Worm (Caenorhabditis elegans) whole organism, young adult: ENCODE data around the gene stg-2.

ENCODE experiments used
- B0019.2 ChIP-seq: fragments of 200-800 bp; sonication (Bioruptor generic); conservative IDR thresholded peaks from 2 replicates; pipeline ENCODE4 v1.3.6; 2022; ENCODE audit warnings: missing genetic modification reagents, missing genetic modification characterization, missing compliant biosample characterization
- B0035.1 ChIP-seq: sonication (generic microtip); optimal IDR thresholded peaks from 2 replicates; lab custom pipeline; 2016; ENCODE audit warnings: missing genetic modification characterization, mild to moderate bottlenecking, missing compliant biosample characterization, missing genotype, missing genetic modification reagents
- F52B5.7 ChIP-seq: sonication (generic microtip); optimal IDR thresholded peaks from 2 replicates; lab custom pipeline; 2016; ENCODE audit warnings: mild to moderate bottlenecking, missing genetic modification characterization, missing compliant biosample characterization
- K12H6.12 ChIP-seq: fragments of 200-800 bp; sonication (Bioruptor generic); optimal IDR thresholded peaks from 2 replicates; lab custom pipeline; 2018; ENCODE audit warnings: mild to moderate bottlenecking, missing genetic modification characterization, missing compliant biosample characterization
- Y67H2A.10 ChIP-seq: fragments of 200-800 bp; sonication (Bioruptor generic); conservative IDR thresholded peaks from 2 replicates; pipeline ENCODE4 v1.3.6; 2022; ENCODE audit warnings: missing genetic modification reagents, missing genetic modification characterization, missing compliant biosample characterization
- akir-1 ChIP-seq: fragments of 200-800 bp; sonication (Bioruptor generic); optimal IDR thresholded peaks from 2 replicates; lab custom pipeline; 2018; ENCODE audit warnings: mild to moderate bottlenecking, missing genetic modification characterization, moderate library complexity, missing compliant biosample characterization
- ama-1 ChIP-seq, 3 experiments: fragments of 150-350 bp in 1 of 3; sonication (generic microtip) in 2 of 3; optimal IDR thresholded peaks; 2 replicates each; lab custom pipeline; 2014 to 2018; ENCODE audit warnings: missing biosample characterization in 2 of 3, missing genetic modification characterization in 2 of 3, missing genetic modification reagents in 2 of 3
- aptf-2 ChIP-seq: fragments of 200-800 bp; sonication (Bioruptor generic); conservative IDR thresholded peaks from 2 replicates; pipeline ENCODE4 v1.3.6; 2022; ENCODE audit warnings: missing genetic modification reagents, missing genetic modification characterization, missing compliant biosample characterization
- aptf-3 ChIP-seq: fragments of 200-800 bp; sonication (Bioruptor generic); IDR thresholded peaks from 2 replicates; pipeline ENCODE4 v1.3.6; 2022; ENCODE audit warnings: missing genetic modification characterization, missing compliant biosample characterization
- attf-5 ChIP-seq: fragments of 200-800 bp; sonication (Bioruptor generic); optimal IDR thresholded peaks from 2 replicates; lab custom pipeline; 2018; ENCODE audit warnings: mild to moderate bottlenecking, missing genetic modification characterization, missing compliant biosample characterization
- bed-2 ChIP-seq: fragments of 200-800 bp; sonication (Bioruptor generic); IDR thresholded peaks from 2 replicates; pipeline ENCODE4 v1.3.6; 2022; ENCODE audit warnings: missing genetic modification reagents, missing genetic modification characterization, missing compliant biosample characterization
- ceh-100 ChIP-seq: fragments of 200-800 bp; sonication (Bioruptor generic); IDR thresholded peaks from 2 replicates; pipeline ENCODE4 v1.3.6; 2022; ENCODE audit warnings: missing genetic modification reagents, missing genetic modification characterization, missing compliant biosample characterization
- ceh-40 ChIP-seq: fragments of 200-800 bp; sonication (Bioruptor generic); IDR thresholded peaks from 2 replicates; pipeline ENCODE4 v1.3.6; 2022; ENCODE audit warnings: missing genetic modification characterization, missing compliant biosample characterization
- chd-7 ChIP-seq: sonication (generic microtip); optimal IDR thresholded peaks from 2 replicates; lab custom pipeline; 2016; ENCODE audit warnings: mild to moderate bottlenecking, missing genetic modification characterization, moderate library complexity, missing compliant biosample characterization
- die-1 ChIP-seq: sonication (generic microtip); optimal IDR thresholded peaks from 2 replicates; lab custom pipeline; 2016; ENCODE audit warnings: missing genotype, mild to moderate bottlenecking, missing genetic modification characterization, missing compliant biosample characterization
- dpff-1 ChIP-seq: sonication (generic microtip); optimal IDR thresholded peaks from 2 replicates; lab custom pipeline; 2017; ENCODE audit warnings: mild to moderate bottlenecking, missing genetic modification characterization, missing compliant biosample characterization
- dpl-1 ChIP-seq: fragments of 150-350 bp; optimal IDR thresholded peaks from 2 replicates; lab custom pipeline; 2014; ENCODE audit warnings: missing biosample characterization, missing genetic modification reagents, missing genetic modification characterization
- egl-44 ChIP-seq: fragments of 200-800 bp; sonication (Bioruptor generic); IDR thresholded peaks from 2 replicates; pipeline ENCODE4 v1.3.6; 2022; ENCODE audit warnings: missing genetic modification reagents, missing genetic modification characterization, missing compliant biosample characterization
- egrh-3 ChIP-seq: fragments of 200-800 bp; sonication (Bioruptor generic); IDR thresholded peaks from 2 replicates; pipeline ENCODE4 v1.3.6; 2022; ENCODE audit warnings: missing genetic modification reagents, missing genetic modification characterization, missing compliant biosample characterization
- gei-17 ChIP-seq: fragments of 200-800 bp; sonication (Bioruptor generic); optimal IDR thresholded peaks from 2 replicates; lab custom pipeline; 2018; ENCODE audit warnings: mild to moderate bottlenecking, missing genetic modification characterization, missing compliant biosample characterization
- hmg-20 ChIP-seq: fragments of 200-800 bp; sonication (Bioruptor generic); IDR thresholded peaks from 2 replicates; pipeline ENCODE4 v1.3.6; 2022; ENCODE audit warnings: missing genetic modification reagents, missing genetic modification characterization, missing compliant biosample characterization
- hrde-1 ChIP-seq: sonication (generic microtip); optimal IDR thresholded peaks from 2 replicates; lab custom pipeline; 2016; ENCODE audit warnings: missing genetic modification characterization, mild to moderate bottlenecking, missing compliant biosample characterization, moderate library complexity, missing genotype, missing genetic modification reagents, borderline replicate concordance
- lag-1 ChIP-seq: fragments of 200-800 bp; sonication (Bioruptor generic); IDR thresholded peaks from 2 replicates; pipeline ENCODE4 v1.3.6; 2022; ENCODE audit warnings: missing genetic modification reagents, missing genetic modification characterization, missing compliant biosample characterization
- lin-35 ChIP-seq, 3 experiments: fragments of 150-350 bp in 2 of 3; sonication (generic microtip) in 1 of 3; optimal IDR thresholded peaks; 2 replicates each; lab custom pipeline; 2014 to 2018; ENCODE audit warnings: missing biosample characterization in 3 of 3, missing genetic modification characterization in 3 of 3, missing genetic modification reagents in 3 of 3
- lin-40 ChIP-seq: sonication (generic microtip); optimal IDR thresholded peaks from 2 replicates; lab custom pipeline; 2016; ENCODE audit warnings: missing genetic modification characterization, mild to moderate bottlenecking, missing compliant biosample characterization, missing genotype, missing genetic modification reagents
- lin-54 ChIP-seq: fragments of 200-800 bp; sonication (Bioruptor generic); optimal IDR thresholded peaks from 2 replicates; lab custom pipeline; 2018; ENCODE audit warnings: mild to moderate bottlenecking, missing genetic modification characterization, missing compliant biosample characterization
- lsl-1 ChIP-seq: fragments of 200-800 bp; sonication (Bioruptor generic); optimal IDR thresholded peaks from 2 replicates; lab custom pipeline; 2018; ENCODE audit warnings: mild to moderate bottlenecking, missing genetic modification characterization, moderate library complexity, missing compliant biosample characterization
- lsy-27 ChIP-seq: sonication (generic microtip); optimal IDR thresholded peaks from 2 replicates; lab custom pipeline; 2017; ENCODE audit warnings: missing genetic modification characterization, mild to moderate bottlenecking, missing compliant biosample characterization, antibody characterized with exemption, missing genotype, borderline replicate concordance; ENCODE audit not compliant: insufficient read depth
- madf-10 ChIP-seq: sonication (generic microtip); optimal IDR thresholded peaks from 2 replicates; lab custom pipeline; 2016; ENCODE audit warnings: mild to moderate bottlenecking, missing genetic modification characterization, missing compliant biosample characterization
- mes-4 ChIP-seq: sonication (generic microtip); optimal IDR thresholded peaks from 2 replicates; lab custom pipeline; 2016; ENCODE audit warnings: missing genotype, missing genetic modification characterization, missing compliant biosample characterization
- nhr-120 ChIP-seq: fragments of 200-800 bp; sonication (Bioruptor generic); IDR thresholded peaks from 2 replicates; pipeline ENCODE4 v1.3.6; 2022; ENCODE audit warnings: missing genetic modification characterization, missing compliant biosample characterization
- nhr-27 ChIP-seq: fragments of 200-800 bp; sonication (Bioruptor generic); optimal IDR thresholded peaks from 2 replicates; lab custom pipeline; 2018; ENCODE audit warnings: mild to moderate bottlenecking, missing genetic modification characterization, moderate library complexity, missing compliant biosample characterization
- rec-8 ChIP-seq, 2 experiments: sonication (generic microtip); optimal IDR thresholded peaks; 2 replicates each; lab custom pipeline; 2016; ENCODE audit warnings: mild to moderate bottlenecking in 2 of 2, missing genetic modification characterization in 2 of 2, missing genetic modification reagents in 2 of 2, missing genotype in 2 of 2, missing biosample characterization in 1 of 2, missing compliant biosample characterization in 1 of 2, moderate library complexity in 1 of 2
- snpc-1.1 ChIP-seq: sonication (generic microtip); optimal IDR thresholded peaks from 2 replicates; lab custom pipeline; 2017; ENCODE audit warnings: missing genetic modification characterization, mild to moderate bottlenecking, missing compliant biosample characterization, antibody characterized with exemption, moderate library complexity, missing genotype, missing genetic modification reagents; ENCODE audit not compliant: insufficient read depth
- snpc-1.3 ChIP-seq: sonication (generic microtip); optimal IDR thresholded peaks from 2 replicates; lab custom pipeline; 2017; ENCODE audit warnings: missing genetic modification characterization, mild to moderate bottlenecking, missing compliant biosample characterization, antibody characterized with exemption, moderate library complexity, missing genotype, missing genetic modification reagents; ENCODE audit not compliant: insufficient read depth
- snpc-3.4 ChIP-seq: sonication (generic microtip); optimal IDR thresholded peaks from 2 replicates; lab custom pipeline; 2017; ENCODE audit warnings: missing genetic modification characterization, mild to moderate bottlenecking, missing compliant biosample characterization, antibody characterized with exemption, moderate library complexity, missing genotype, missing genetic modification reagents
- tlf-1 ChIP-seq: fragments of 200-800 bp; sonication (Bioruptor generic); optimal IDR thresholded peaks from 2 replicates; lab custom pipeline; 2018; ENCODE audit warnings: mild to moderate bottlenecking, missing genetic modification characterization, missing compliant biosample characterization
- unc-62 ChIP-seq: fragments of 150-350 bp; optimal IDR thresholded peaks from 2 replicates; lab custom pipeline; 2014; ENCODE audit warnings: missing biosample characterization, missing genetic modification reagents, missing genetic modification characterization
- zfh-2 ChIP-seq: fragments of 200-800 bp; sonication (Bioruptor generic); conservative IDR thresholded peaks from 2 replicates; pipeline ENCODE4 v1.3.6; 2022; ENCODE audit warnings: missing genetic modification reagents, missing genetic modification characterization, missing compliant biosample characterization
- ztf-22 ChIP-seq: fragments of 200-800 bp; sonication (Bioruptor generic); optimal IDR thresholded peaks from 2 replicates; lab custom pipeline; 2018; ENCODE audit warnings: mild to moderate bottlenecking, missing genetic modification characterization, moderate library complexity, missing compliant biosample characterization
- ztf-25 ChIP-seq: fragments of 200-800 bp; sonication (Bioruptor generic); IDR thresholded peaks from 2 replicates; pipeline ENCODE4 v1.3.6; 2022; ENCODE audit warnings: missing genetic modification reagents, missing genetic modification characterization, missing compliant biosample characterization
- ztf-26 ChIP-seq: sonication (generic microtip); optimal IDR thresholded peaks from 2 replicates; lab custom pipeline; 2017; ENCODE audit warnings: missing genetic modification characterization, missing compliant biosample characterization
- ztf-28 ChIP-seq: fragments of 200-800 bp; sonication (Bioruptor generic); IDR thresholded peaks from 2 replicates; pipeline ENCODE4 v1.3.6; 2022; ENCODE audit warnings: missing genetic modification reagents, missing genetic modification characterization, missing compliant biosample characterization

Gene stg-2

DNA sequence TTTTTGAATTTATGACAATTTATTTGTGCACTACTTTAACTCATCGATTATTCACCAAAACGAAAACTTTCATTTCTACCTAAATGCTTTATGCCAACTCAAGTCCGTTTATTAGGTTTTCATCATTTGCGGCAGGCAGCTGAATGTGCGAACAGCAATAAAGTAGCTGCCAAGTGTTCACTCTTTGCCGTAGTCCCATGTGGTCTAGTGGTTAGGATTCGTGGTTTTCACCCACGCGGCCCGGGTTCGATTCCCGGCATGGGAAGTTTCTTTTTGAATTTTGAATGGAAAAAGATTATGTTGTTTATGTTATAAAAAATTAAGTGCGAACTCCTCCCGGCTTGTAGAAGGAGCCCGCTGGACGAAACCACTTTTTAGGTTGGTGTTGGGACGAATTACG, 2.6 kb upstream of the stg-2 start (continued):
- TF ChIP-seq hrde-1 (no peak), B0035.1 (tag; lab: Kevin White, UChicago) (no peak), gei-17 (peak; percentile 2), lsl-1 (GFP tag; lab: Kevin White, UChicago) (peak; percentile 18), Y67H2A.10 (GFP tag; lab: Robert Waterston, UW) (no peak), snpc-1.1 (tag; lab: Kevin White, UChicago) (peak; percentile 55), lin-40 (tag; lab: Kevin White, UChicago) (peak; percentile 56), ztf-22 (GFP tag; lab: Kevin White, UChicago) (no peak), aptf-3 (GFP tag; lab: Robert Waterston, UW) (no peak), die-1 (tag; lab: Kevin White, UChicago) (peak; percentile 92), ama-1 (optimal IDR thresholded peaks at IDR 0.05; lab: Kevin White, UChicago) (no peak), ama-1 (GFP tag; optimal IDR thresholded peaks at IDR 0.05; lab: Kevin White, UChicago) (peak; percentile 86 to 92), attf-5 (peak; percentile 66), nhr-27 (tag; lab: Kevin White, UChicago) (peak; percentile 7), ztf-26 (tag; lab: Kevin White, UChicago) (peak; percentile 65), K12H6.12 (tag; lab: Kevin White, UChicago) (peak; percentile 53), lin-35 (GFP tag; optimal IDR thresholded peaks at IDR 0.05; lab: Kevin White, UChicago) (peak in 1 of 3 experiments; percentile 41), lag-1 (GFP tag; lab: Robert Waterston, UW) (no peak), zfh-2 (0 out of 2 replicates have a peak, but pooled peaks have one; percentile 16), tlf-1 (no peak), hmg-20 (peak; percentile 81), lsy-27 (tag; lab: Kevin White, UChicago) (peak; percentile 55), lin-54 (GFP tag; lab: Kevin White, UChicago) (peak; percentile 50), chd-7 (tag; lab: Kevin White, UChicago) (peak; percentile 81), ceh-100 (GFP tag; lab: Robert Waterston, UW) (peak; percentile 34; the same call in 1 of the 2 replicates), akir-1 (GFP tag; lab: Kevin White, UChicago) (no peak), dpff-1 (tag; lab: Kevin White, UChicago) (no peak), ztf-25 (GFP tag; lab: Robert Waterston, UW) (peak; percentile 86), unc-62 (no peak), madf-10 (peak; percentile 65), ztf-28 (no peak), dpl-1 (GFP tag; lab: Kevin White, UChicago) (no peak), ceh-40 (GFP tag; lab: Robert Waterston, UW) (peak; percentile 61; the same call in 1 of the 2 replicates), rec-8 (tag; optimal IDR thresholded peaks at IDR 0.05; lab: Kevin White, UChicago) (peak; percentile 85 to 91), F52B5.7 (tag; lab: Kevin White, UChicago) (no peak), nhr-120 (GFP tag; lab: Robert Waterston, UW) (no peak), egrh-3 (peak; percentile 20; the same call in 1 of the 2 replicates), snpc-1.3 (tag; lab: Kevin White, UChicago) (peak; percentile 78), egl-44 (GFP tag; lab: Robert Waterston, UW) (0 out of 2 replicates have a peak, but pooled peaks have one; percentile 34), snpc-3.4 (tag; lab: Kevin White, UChicago) (peak; percentile 44), B0019.2 (GFP tag; lab: Robert Waterston, UW) (no peak), aptf-2 (GFP tag; lab: Robert Waterston, UW) (peak; percentile 39; the same call in 1 of the 2 replicates), bed-2 (GFP tag; lab: Robert Waterston, UW) (0 out of 2 replicates have a peak, but pooled peaks have one; percentile 16), mes-4 (tag; lab: Kevin White, UChicago) (peak; percentile 86)
